Fruit fly (Drosophila melanogaster): ENCODE measurements around the gene Tak1.

The Tak1 gene

dm6 chrX:20488701-20489122 lies 36.0 kb downstream of the Tak1 start (continued):
- peak; percentile 16 for TF ChIP-seq Camta (GFP tag; optimal IDR thresholded peaks at IDR 0.05)
- no peak for TF ChIP-seq fd64A (GFP tag; optimal IDR thresholded peaks at IDR 0.05)
- peak; percentile 7 for TF ChIP-seq Hmx (GFP tag; optimal IDR thresholded peaks at IDR 0.05)
- TF ChIP-seq aop (GFP tag; IDR thresholded peaks at IDR 0.05) = no peak
- no peak for TF ChIP-seq Sin3A (optimal IDR thresholded peaks at IDR 0.05)
- TF ChIP-seq trh (GFP tag; optimal IDR thresholded peaks at IDR 0.05) = peak; percentile 6
- peak; percentile 80 for TF ChIP-seq Sox100B (GFP tag; optimal IDR thresholded peaks at IDR 0.05)
- peak; percentile 24 for TF ChIP-seq btn (GFP tag; optimal IDR thresholded peaks at IDR 0.05)
- no peak for TF ChIP-seq dan (GFP tag; IDR thresholded peaks at IDR 0.05)
- no peak for TF ChIP-seq Hand (GFP tag; optimal IDR thresholded peaks at IDR 0.05)
- peak; percentile 54 for TF ChIP-seq CG10147 (GFP tag; optimal IDR thresholded peaks at IDR 0.05)
- TF ChIP-seq CG2199 (GFP tag; IDR thresholded peaks at IDR 0.05) = no peak
- peak; percentile 39 for TF ChIP-seq CG8290 (GFP tag; optimal IDR thresholded peaks at IDR 0.05)
- TF ChIP-seq CG8290 (tag; optimal IDR thresholded peaks at IDR 0.05) = peak in 1 of 2 experiments; percentile 3
- peak; percentile 21 to 34 for TF ChIP-seq Pdp1 (GFP tag; optimal IDR thresholded peaks at IDR 0.05)
- TF ChIP-seq CG16779 (GFP tag; IDR thresholded peaks at IDR 0.05) = no peak
- peak; percentile 46 for TF ChIP-seq slbo (GFP tag; IDR thresholded peaks at IDR 0.05)
- no peak for TF ChIP-seq cg (GFP tag; optimal IDR thresholded peaks at IDR 0.05)
- 0 out of 2 replicates have a peak, but pooled peaks have one; percentile 32 for TF ChIP-seq sisA (GFP tag; IDR thresholded peaks at IDR 0.05)
- peak; percentile 44; the same call in 1 of the 2 replicates for TF ChIP-seq CG32772 (GFP tag; IDR thresholded peaks at IDR 0.05)
- peak; percentile 60 for TF ChIP-seq CG15601 (tag; optimal IDR thresholded peaks at IDR 0.05)
- no peak for TF ChIP-seq ro (GFP tag; IDR thresholded peaks at IDR 0.05)
- peak; percentile 22 for TF ChIP-seq CG1603 (tag; optimal IDR thresholded peaks at IDR 0.05)
- TF ChIP-seq oc (tag; optimal IDR thresholded peaks at IDR 0.05) = no peak
- peak; percentile 12 for TF ChIP-seq jumu (GFP tag; optimal IDR thresholded peaks at IDR 0.05)
- peak; percentile 1 for TF ChIP-seq kni (GFP tag; optimal IDR thresholded peaks at IDR 0.05)
- no peak for TF ChIP-seq eyg (GFP tag; optimal IDR thresholded peaks at IDR 0.05)
- peak; percentile 58 for TF ChIP-seq CG6689 (GFP tag; IDR thresholded peaks at IDR 0.05)
- TF ChIP-seq CG15479 (GFP tag; optimal IDR thresholded peaks at IDR 0.05) = no peak
- TF ChIP-seq nom (GFP tag; optimal IDR thresholded peaks at IDR 0.05) = peak; percentile 50
- no peak for TF ChIP-seq CG10462 (GFP tag; optimal IDR thresholded peaks at IDR 0.05)
- TF ChIP-seq CG32767 (GFP tag; IDR thresholded peaks at IDR 0.05) = 0 out of 2 replicates have a peak, but pooled peaks have one; percentile 33
- peak; percentile 5 for TF ChIP-seq Mad (GFP tag; optimal IDR thresholded peaks at IDR 0.05)
- no peak for TF ChIP-seq ara (GFP tag; IDR thresholded peaks at IDR 0.05)
- TF ChIP-seq CG11560 (tag; IDR thresholded peaks at IDR 0.05) = no peak
- peak; percentile 10; the same call in 1 of the 3 replicates for TF ChIP-seq H15 (GFP tag; IDR thresholded peaks at IDR 0.05)
- peak; percentile 51; the same call in 2 of the 3 replicates for TF ChIP-seq row (GFP tag; IDR thresholded peaks at IDR 0.05)
- no peak for TF ChIP-seq da (GFP tag; optimal IDR thresholded peaks at IDR 0.05)
- no peak for TF ChIP-seq CG1832 (GFP tag; optimal IDR thresholded peaks at IDR 0.05)
- TF ChIP-seq fd96Cb (tag; optimal IDR thresholded peaks at IDR 0.05) = peak; percentile 67
- peak; percentile 36 for TF ChIP-seq Elba2 (GFP tag; optimal IDR thresholded peaks at IDR 0.05)
- no peak for TF ChIP-seq knrl (GFP tag; IDR thresholded peaks at IDR 0.05; ENCODE audit: partially characterized antibody)
- TF ChIP-seq CG4424 (GFP tag; optimal IDR thresholded peaks at IDR 0.05) = peak; percentile 69
- TF ChIP-seq BEAF-32 (GFP tag; optimal IDR thresholded peaks at IDR 0.05) = no peak
- no peak for TF ChIP-seq B-H2 (GFP tag; optimal IDR thresholded peaks at IDR 0.05)
- no peak for TF ChIP-seq luna (GFP tag; optimal IDR thresholded peaks at IDR 0.05)
- TF ChIP-seq CG17612 (GFP tag; IDR thresholded peaks at IDR 0.05) = no peak
- TF ChIP-seq usp (GFP tag; optimal IDR thresholded peaks at IDR 0.05) = no peak
- no peak for TF ChIP-seq Dfd (GFP tag; optimal IDR thresholded peaks at IDR 0.05)
- peak in 1 of 2 experiments; percentile 82 for TF ChIP-seq Eip74EF (GFP tag; optimal IDR thresholded peaks at IDR 0.05)
- TF ChIP-seq Dip3 (GFP tag; optimal IDR thresholded peaks at IDR 0.05) = peak; percentile 34
- peak; percentile 15 for TF ChIP-seq NfI (GFP tag; optimal IDR thresholded peaks at IDR 0.05)
